Fruit fly (Drosophila melanogaster): ENCODE measurements around the gene BBS8.

Gene BBS8

dm6 chr2L:471021-471479 is 48.4 kb downstream of the BBS8 start (continued):
- TF ChIP-seq NfI (GFP tag; optimal IDR thresholded peaks at IDR 0.05): peak; percentile 54
- TF ChIP-seq CG12104 (GFP tag; optimal IDR thresholded peaks at IDR 0.05): peak; percentile 25
- TF ChIP-seq slou (GFP tag; optimal IDR thresholded peaks at IDR 0.05): peak; percentile 64
- TF ChIP-seq CG30020 (tag; optimal IDR thresholded peaks at IDR 0.05): no peak
- no peak for TF ChIP-seq Atf6 (GFP tag; IDR thresholded peaks at IDR 0.05)
- no peak; the same call in 1 of the 2 replicates for TF ChIP-seq lmd (GFP tag; IDR thresholded peaks at IDR 0.05)
- peak; percentile 73 for TF ChIP-seq grau (tag; optimal IDR thresholded peaks at IDR 0.05)
- TF ChIP-seq shn (GFP tag; optimal IDR thresholded peaks at IDR 0.05): no peak
- TF ChIP-seq CG2120 (GFP tag; optimal IDR thresholded peaks at IDR 0.05): no peak
- TF ChIP-seq nom (GFP tag; optimal IDR thresholded peaks at IDR 0.05): no peak
- no peak for TF ChIP-seq zfh1 (GFP tag; IDR thresholded peaks at IDR 0.05)
- TF ChIP-seq CG11093 (GFP tag; IDR thresholded peaks at IDR 0.05): no peak
- TF ChIP-seq Sox102F (GFP tag; optimal IDR thresholded peaks at IDR 0.05): peak; percentile 87
- TF ChIP-seq CG17359 (tag; optimal IDR thresholded peaks at IDR 0.05): peak; percentile 81
- no peak for TF ChIP-seq zen2 (GFP tag; IDR thresholded peaks at IDR 0.05; ENCODE audit: partially characterized antibody)
- TF ChIP-seq CG10366 (GFP tag; IDR thresholded peaks at IDR 0.05): no peak
- peak; percentile 9 for TF ChIP-seq zf30C (GFP tag; optimal IDR thresholded peaks at IDR 0.05)
- TF ChIP-seq abd-A (tag; optimal IDR thresholded peaks at IDR 0.05): no peak
- no peak for TF ChIP-seq Nf-YA (GFP tag; IDR thresholded peaks at IDR 0.05)
- peak; percentile 66 for TF ChIP-seq tio (GFP tag; optimal IDR thresholded peaks at IDR 0.05)
- TF ChIP-seq Tbp (GFP tag; optimal IDR thresholded peaks at IDR 0.05): no peak
- TF ChIP-seq amos (GFP tag; IDR thresholded peaks at IDR 0.05; ENCODE audit: partially characterized antibody): no peak
- no peak for TF ChIP-seq CG4404 (GFP tag; IDR thresholded peaks at IDR 0.05)
- TF ChIP-seq zen (tag; optimal IDR thresholded peaks at IDR 0.05): no peak
- peak; percentile 76 for TF ChIP-seq Blimp-1 (GFP tag; optimal IDR thresholded peaks at IDR 0.05)
- TF ChIP-seq CG2202 (tag; optimal IDR thresholded peaks at IDR 0.05): peak; percentile 22
- no peak for TF ChIP-seq CG10462 (GFP tag; optimal IDR thresholded peaks at IDR 0.05)
- TF ChIP-seq ind (GFP tag; optimal IDR thresholded peaks at IDR 0.05): peak; percentile 30
- TF ChIP-seq GATAe (GFP tag; conservative IDR thresholded peaks at IDR 0.05): no peak
- TF ChIP-seq az2 (GFP tag; optimal IDR thresholded peaks at IDR 0.05): peak; percentile 39
- TF ChIP-seq NC2β (GFP tag; optimal IDR thresholded peaks at IDR 0.05): no peak
- no peak for TF ChIP-seq ERR (GFP tag; optimal IDR thresholded peaks at IDR 0.05)
- no peak for TF ChIP-seq H15 (GFP tag; IDR thresholded peaks at IDR 0.05)
- no peak for TF ChIP-seq Taf1 (GFP tag; IDR thresholded peaks at IDR 0.05)
- no peak for TF ChIP-seq vnd (GFP tag; IDR thresholded peaks at IDR 0.05; ENCODE audit: partially characterized antibody)
- peak; percentile 49 for TF ChIP-seq CG10147 (GFP tag; optimal IDR thresholded peaks at IDR 0.05)
- TF ChIP-seq CG1792 (GFP tag; optimal IDR thresholded peaks at IDR 0.05): no peak
- peak; percentile 27 for TF ChIP-seq trh (GFP tag; optimal IDR thresholded peaks at IDR 0.05)
- no peak for TF ChIP-seq row (GFP tag; IDR thresholded peaks at IDR 0.05)
- no peak for TF ChIP-seq CG10565 (GFP tag; optimal IDR thresholded peaks at IDR 0.05)
- peak; percentile 33 for TF ChIP-seq Hand (GFP tag; optimal IDR thresholded peaks at IDR 0.05)
- TF ChIP-seq Ssrp (tag; optimal IDR thresholded peaks at IDR 0.05): peak; percentile 71
- TF ChIP-seq HLH3B (GFP tag; IDR thresholded peaks at IDR 0.05): no peak
- no peak for TF ChIP-seq insv (GFP tag; optimal IDR thresholded peaks at IDR 0.05)
- TF ChIP-seq Vsx1 (GFP tag; optimal IDR thresholded peaks at IDR 0.05): peak; percentile 9
- no peak for TF ChIP-seq exex (tag; optimal IDR thresholded peaks at IDR 0.05)
- peak; percentile 56 for TF ChIP-seq CG3281 (GFP tag; optimal IDR thresholded peaks at IDR 0.05)
- no peak for TF ChIP-seq CG4328 (GFP tag; optimal IDR thresholded peaks at IDR 0.05)
- TF ChIP-seq cas (GFP tag; IDR thresholded peaks at IDR 0.05): no peak
- TF ChIP-seq CG15011 (GFP tag; optimal IDR thresholded peaks at IDR 0.05): peak; percentile 29
- TF ChIP-seq mld (GFP tag; IDR thresholded peaks at IDR 0.05; ENCODE audit: partially characterized antibody): no peak
